Fruit fly (Drosophila melanogaster) whole organism, pupa: ENCODE measurements around the gene CG8292.

Experiments used
- CG10348 ChIP-seq: fragments of 200-800 bp; sonication (Bioruptor generic); IDR thresholded peaks from 2 replicates; pipeline ENCODE4 v1.3.6; 2022; ENCODE audit warnings: missing biosample characterization, missing genetic modification characterization
- CG13204 ChIP-seq: fragments of 200-800 bp; sonication (Bioruptor generic); optimal IDR thresholded peaks from 2 replicates; lab custom pipeline; 2018; ENCODE audit warnings: missing biosample characterization, mild to moderate bottlenecking, missing genetic modification characterization, moderate library complexity
- CG14655 ChIP-seq: fragments of 200-800 bp; sonication (Bioruptor generic); optimal IDR thresholded peaks from 3 replicates; lab custom pipeline; 2017; ENCODE audit warnings: mild to moderate bottlenecking, missing biosample characterization, missing genetic modification reagents, missing genetic modification characterization
- CG4496 ChIP-seq: fragments of 200-800 bp; sonication (Bioruptor generic); IDR thresholded peaks from 3 replicates; pipeline ENCODE4 v1.3.6; 2022; ENCODE audit warnings: missing biosample characterization, missing genetic modification characterization
- Ets98B ChIP-seq: fragments of 200-800 bp; sonication (Bioruptor generic); IDR thresholded peaks from 2 replicates; pipeline ENCODE4 v1.3.6; 2022; ENCODE audit warnings: missing biosample characterization, missing genetic modification characterization
- fd96Ca ChIP-seq: fragments of 200-800 bp; sonication (Bioruptor generic); IDR thresholded peaks from 3 replicates; pipeline ENCODE4 v1.3.6; 2022; ENCODE audit warnings: missing biosample characterization, missing genetic modification characterization

DNA sequence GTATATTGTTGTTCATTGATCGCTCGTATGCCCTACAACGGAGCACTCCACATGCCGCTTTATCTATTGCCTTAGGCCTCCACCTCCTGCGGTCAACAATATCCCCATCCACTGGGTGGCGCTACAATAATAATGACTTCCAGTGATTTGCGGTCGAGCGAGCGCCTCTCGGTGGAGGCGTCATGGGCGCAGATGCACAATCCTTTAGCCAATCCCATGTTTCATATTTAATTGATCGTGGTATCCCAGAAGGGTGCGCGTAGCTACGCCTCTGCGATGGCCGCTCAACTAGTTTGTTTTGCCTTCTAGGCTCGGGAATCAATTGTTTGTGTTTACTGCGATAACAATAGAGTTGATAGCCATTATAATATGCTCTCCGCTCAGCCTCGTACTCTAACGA is 11.3 kb upstream of the CG8292 start:
- TF ChIP-seq fd96Ca (GFP tag; lab: Robert Waterston, UW) (peak; percentile 85), CG4496 (GFP tag; lab: Robert Waterston, UW) (peak; percentile 87), CG14655 (GFP tag; lab: Kevin White, UChicago) (no peak), CG13204 (GFP tag; lab: Kevin White, UChicago) (no peak), CG10348 (GFP tag; lab: Robert Waterston, UW) (no peak), Ets98B (GFP tag; lab: Robert Waterston, UW) (peak; percentile 84)
